Fruit fly (Drosophila melanogaster) whole organism, wandering third instar larva: ENCODE data around the gene RNF220.

Experiments
- CG32264 ChIP-seq: fragments of 200-800 bp; sonication (Bioruptor generic); optimal IDR thresholded peaks from 2 replicates; lab custom pipeline; 2016; ENCODE audit warnings: missing biosample characterization, missing genetic modification characterization
- CG9705 ChIP-seq: fragments of 200-800 bp; sonication (Bioruptor generic); optimal IDR thresholded peaks from 2 replicates; lab custom pipeline; 2018; ENCODE audit warnings: missing biosample characterization, mild to moderate bottlenecking, missing genetic modification characterization
- CrebA ChIP-seq: fragments of 200-800 bp; sonication (Bioruptor generic); optimal IDR thresholded peaks from 2 replicates; lab custom pipeline; 2016; ENCODE audit warnings: missing biosample characterization, mild to moderate bottlenecking, missing genetic modification characterization, borderline replicate concordance
- Dif ChIP-seq: fragments of 200-275, 200-300 bp; sonication (Bioruptor generic); optimal IDR thresholded peaks from 2 replicates; lab custom pipeline; 2018; ENCODE audit warnings: missing biosample characterization, missing genetic modification characterization; ENCODE audit not compliant: partially characterized antibody
- GATAd ChIP-seq: sonication (Bioruptor generic); optimal IDR thresholded peaks from 2 replicates; lab custom pipeline; 2016; ENCODE audit warnings: missing biosample characterization, missing genetic modification characterization
- HLH106 ChIP-seq: fragments of 200-800 bp; optimal IDR thresholded peaks from 3 replicates; lab custom pipeline; 2019; ENCODE audit warnings: missing biosample characterization, mild to moderate bottlenecking, missing genetic modification characterization, moderate library complexity
- Hnf4 ChIP-seq: fragments of 200-800 bp; sonication (Bioruptor generic); optimal IDR thresholded peaks from 2 replicates; lab custom pipeline; 2016; ENCODE audit warnings: missing biosample characterization, mild to moderate bottlenecking, missing genetic modification characterization
- Hr78 ChIP-seq: fragments of >200 bp; optimal IDR thresholded peaks from 2 replicates; lab custom pipeline; 2017; ENCODE audit warnings: missing biosample characterization, missing genetic modification characterization
- Hr83 ChIP-seq: fragments of 200-300 bp; sonication (Bioruptor generic); optimal IDR thresholded peaks from 2 replicates; lab custom pipeline; 2016; ENCODE audit warnings: missing biosample characterization, mild to moderate bottlenecking, missing genetic modification characterization, moderate library complexity; ENCODE audit not compliant: poor library complexity, severe bottlenecking
- Mio ChIP-seq: sonication (Bioruptor generic); optimal IDR thresholded peaks from 2 replicates; lab custom pipeline; 2016; ENCODE audit warnings: missing biosample characterization, missing genetic modification characterization
- Myc ChIP-seq: fragments of >200 bp; optimal IDR thresholded peaks from 2 replicates; lab custom pipeline; 2017
- OdsH ChIP-seq: fragments of 200-800 bp; sonication (Bioruptor generic); optimal IDR thresholded peaks from 2 replicates; lab custom pipeline; 2016; ENCODE audit warnings: missing biosample characterization, mild to moderate bottlenecking, missing genetic modification characterization
- Rel ChIP-seq, 2 experiments: fragments of 200-800 bp; sonication (Bioruptor generic) in 1 of 2; optimal IDR thresholded peaks; 2 replicates in 1 of 2; 3 replicates in 1 of 2; lab custom pipeline; 2016 to 2019; ENCODE audit warnings: mild to moderate bottlenecking in 2 of 2, missing biosample characterization in 2 of 2, missing genetic modification characterization in 2 of 2, moderate library complexity in 1 of 2
- Sp1 ChIP-seq: fragments of 200-800 bp; sonication (Bioruptor generic); optimal IDR thresholded peaks from 3 replicates; lab custom pipeline; 2019; ENCODE audit warnings: missing biosample characterization, mild to moderate bottlenecking, missing genetic modification characterization, moderate library complexity
- br ChIP-seq: fragments of 200-800 bp; sonication (Bioruptor generic); optimal IDR thresholded peaks from 2 replicates; lab custom pipeline; 2016; ENCODE audit warnings: missing biosample characterization, missing genetic modification characterization
- dl ChIP-seq, 2 experiments: fragments of 175-275, 200-275 bp in 1 of 2; fragments of 200-275 bp in 1 of 2; sonication (Bioruptor generic); optimal IDR thresholded peaks; lab custom pipeline; 2018; ENCODE audit warnings: mild to moderate bottlenecking in 2 of 2, missing biosample characterization in 2 of 2, missing genetic modification characterization in 2 of 2, moderate library complexity in 2 of 2; ENCODE audit not compliant: partially characterized antibody in 2 of 2, insufficient read depth in 1 of 2
- dmrt93B ChIP-seq: fragments of 200-800 bp; sonication (Bioruptor generic); optimal IDR thresholded peaks from 2 replicates; lab custom pipeline; 2018; ENCODE audit warnings: missing biosample characterization, mild to moderate bottlenecking, missing genetic modification characterization
- dsf ChIP-seq: sonication (Bioruptor generic); optimal IDR thresholded peaks from 2 replicates; lab custom pipeline; 2016; ENCODE audit warnings: missing biosample characterization, missing genetic modification characterization, borderline replicate concordance
- foxo ChIP-seq, 2 experiments: fragments of 200-800 bp; sonication (Bioruptor generic); optimal IDR thresholded peaks; 2 replicates in 1 of 2; 3 replicates in 1 of 2; lab custom pipeline; 2016 to 2017; ENCODE audit warnings: missing biosample characterization in 2 of 2, missing genetic modification characterization in 2 of 2
- fru ChIP-seq: fragments of 200-800 bp; sonication (Bioruptor generic); optimal IDR thresholded peaks from 3 replicates; lab custom pipeline; 2016; ENCODE audit warnings: missing biosample characterization, mild to moderate bottlenecking, missing genetic modification characterization
- h ChIP-seq: fragments of 200-800 bp; sonication (Bioruptor generic); optimal IDR thresholded peaks from 3 replicates; lab custom pipeline; 2016; ENCODE audit warnings: missing biosample characterization, mild to moderate bottlenecking, missing genetic modification characterization
- jim ChIP-seq: fragments of 175-275, 200-325 bp; sonication (Bioruptor generic); optimal IDR thresholded peaks from 2 replicates; lab custom pipeline; 2016; ENCODE audit warnings: missing biosample characterization, mild to moderate bottlenecking, missing genetic modification characterization
- lola ChIP-seq: fragments of >200 bp; optimal IDR thresholded peaks from 2 replicates; lab custom pipeline; 2017; ENCODE audit warnings: missing biosample characterization, missing genetic modification characterization
- pan ChIP-seq: fragments of >200 bp; optimal IDR thresholded peaks from 2 replicates; lab custom pipeline; 2017
- rgr ChIP-seq: fragments of 200-800 bp; sonication (Bioruptor generic); optimal IDR thresholded peaks from 3 replicates; lab custom pipeline; 2016; ENCODE audit warnings: missing biosample characterization, mild to moderate bottlenecking, missing genetic modification characterization
- sage ChIP-seq: fragments of 200-800 bp; sonication (Bioruptor generic); optimal IDR thresholded peaks from 2 replicates; lab custom pipeline; 2016; ENCODE audit warnings: missing biosample characterization, mild to moderate bottlenecking, missing genetic modification characterization
- tai ChIP-seq: sonication (Bioruptor generic); optimal IDR thresholded peaks from 2 replicates; lab custom pipeline; 2016; ENCODE audit warnings: missing biosample characterization, missing genetic modification characterization

RNF220 gene

dm6 chr3R:22750039-22750438, 23.8 kb upstream of the RNF220 start:
- TF ChIP-seq foxo (GFP tag; optimal IDR thresholded peaks at IDR 0.05; lab: Kevin White, UChicago) (no peak), Mio (GFP tag; lab: Kevin White, UChicago) (no peak)

dm6 chr3R:22748956-22749355, 22.7 kb upstream of the RNF220 start, which contains the start of gene CG31139:
Gene CG31139 (minus strand): TSS chr3R:22749056.
- TF ChIP-seq Sp1 = no peak
- TF ChIP-seq lola (GFP tag; lab: Kevin White, UChicago) = no peak

DNA sequence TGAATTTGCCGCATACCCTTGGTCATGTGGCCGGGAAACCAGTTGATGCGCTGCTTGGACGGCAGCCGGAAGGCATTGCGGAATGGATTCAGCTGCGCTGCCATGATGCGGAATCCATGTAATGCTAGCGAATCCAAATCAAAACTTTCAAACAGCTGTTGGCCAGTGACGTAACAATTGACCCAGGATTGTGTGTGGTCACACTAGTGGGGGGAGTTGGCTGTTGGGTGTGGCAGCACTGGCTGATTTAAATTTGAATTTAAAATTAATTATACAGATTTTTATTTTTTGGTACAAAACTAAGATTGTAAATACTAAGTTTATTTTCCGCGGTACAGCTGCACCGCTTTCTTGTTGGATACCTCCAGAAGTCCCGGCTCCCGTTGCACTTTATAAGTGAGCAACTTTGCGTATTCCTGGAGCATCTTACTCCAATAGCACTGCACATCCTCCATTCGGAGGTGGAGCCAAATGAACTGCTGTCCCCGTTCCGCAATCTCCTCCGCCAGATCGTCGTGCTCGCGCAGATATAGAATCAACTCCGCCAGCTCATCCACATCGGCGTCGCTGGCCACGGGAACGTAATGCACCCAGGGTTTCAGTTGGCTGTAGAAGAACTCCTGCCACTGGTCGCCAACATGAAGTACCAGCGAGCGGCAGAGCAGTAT, 21.3 kb upstream of the RNF220 start, which contains the start of gene CG17141:
Gene CG17141, minus strand, starts transcription at position 177 of the 668 bp plus-strand sequence.
- TF ChIP-seq dmrt93B = no peak
- peak; percentile 26 for TF ChIP-seq Dif (GFP tag; lab: Kevin White, UChicago)
- no peak for TF ChIP-seq Sp1
- no peak for TF ChIP-seq br (GFP tag; lab: Kevin White, UChicago)
- TF ChIP-seq Hr83 = peak; percentile 35
- no peak for TF ChIP-seq h

DNA sequence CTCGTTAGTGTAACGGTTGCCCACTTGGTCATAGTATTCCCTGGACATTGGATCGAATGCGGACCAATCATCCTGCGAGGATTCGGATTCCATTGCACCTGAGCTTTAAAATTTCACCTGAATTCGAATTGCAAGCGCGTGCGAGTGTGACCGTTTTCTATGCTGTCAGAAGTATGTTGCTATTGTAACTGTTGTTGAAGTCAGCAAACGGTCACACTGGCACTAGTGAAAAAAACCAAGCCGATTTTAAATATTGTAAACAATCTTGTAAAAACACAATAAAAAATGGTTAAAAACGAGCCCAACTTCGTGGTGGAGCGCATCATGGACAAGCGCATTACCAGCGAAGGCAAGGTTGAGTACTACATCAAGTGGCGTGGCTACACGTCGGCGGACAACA, 19.2 kb upstream of the RNF220 start, which contains the start of the genes vret and HP1c:
Gene vret, minus strand, starts transcription at position 150 of the 400 bp plus-strand sequence.
Gene HP1c, plus strand, starts transcription at position 189 of the 400 bp plus-strand sequence.
- TF ChIP-seq dmrt93B = no peak
- TF ChIP-seq Rel (GFP tag; optimal IDR thresholded peaks at IDR 0.05; lab: Kevin White, UChicago) = no peak
- TF ChIP-seq Rel (tag; optimal IDR thresholded peaks at IDR 0.05; lab: Kevin White, UChicago) = peak; percentile 37
- TF ChIP-seq, all 38 proteins: peak for 1

DNA sequence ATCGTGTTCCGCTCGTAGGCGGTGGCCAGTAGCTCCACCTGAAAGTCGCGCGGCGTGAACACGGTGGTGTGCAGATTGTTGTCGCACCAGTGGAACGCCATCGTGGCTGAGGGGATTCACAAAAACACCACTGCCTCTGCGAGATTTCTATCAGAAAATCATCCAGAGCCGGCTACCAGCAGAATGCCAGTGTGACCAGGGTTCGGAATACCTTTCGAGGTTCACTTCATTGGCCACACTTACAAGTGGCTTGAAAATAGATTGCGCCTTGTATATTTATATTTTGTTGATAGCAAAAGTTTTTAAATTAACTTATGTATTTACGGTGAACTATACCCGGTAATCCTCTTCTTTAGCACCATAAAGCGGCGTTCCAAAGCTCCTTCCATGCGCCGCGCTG, 14.7 kb upstream of the RNF220 start, which contains the start of the genes Dcr-1 and CG6985:
Gene Dcr-1, minus strand, starts transcription at position 162 of the 400 bp plus-strand sequence.
Gene CG6985, plus strand, starts transcription at position 221 of the 400 bp plus-strand sequence.
- TF ChIP-seq Rel (GFP tag; optimal IDR thresholded peaks at IDR 0.05; lab: Kevin White, UChicago) (no peak), Rel (tag; optimal IDR thresholded peaks at IDR 0.05; lab: Kevin White, UChicago) (peak; percentile 91), br (GFP tag; lab: Kevin White, UChicago) (no peak)

DNA sequence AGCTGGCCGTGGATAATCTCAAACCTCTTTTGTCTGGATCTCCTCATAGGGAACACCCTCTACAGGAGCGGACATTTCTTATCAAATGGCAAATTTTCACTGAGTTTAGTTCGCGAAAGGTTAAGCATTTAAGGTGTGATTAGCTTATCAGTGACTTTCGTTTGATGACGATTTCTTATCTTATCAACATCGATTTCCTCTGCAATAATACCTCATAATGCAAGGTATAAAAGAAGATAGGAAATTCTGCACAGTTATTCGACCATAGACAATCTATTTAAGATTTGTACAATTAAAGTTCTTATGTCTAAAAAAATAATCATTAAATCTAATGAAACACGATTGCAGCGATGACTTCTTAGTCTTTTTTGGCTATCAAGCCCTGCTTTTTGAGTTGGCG, 7.5 kb upstream of the RNF220 start, which contains the start of gene Takl2:
Gene Takl2, minus strand, starts transcription at position 101 of the 400 bp plus-strand sequence.
- TF ChIP-seq foxo (GFP tag; optimal IDR thresholded peaks at IDR 0.05; lab: Kevin White, UChicago) = no peak
- TF ChIP-seq rgr = no peak
- TF ChIP-seq fru (GFP tag; lab: Kevin White, UChicago) = no peak
- TF ChIP-seq Mio (GFP tag; lab: Kevin White, UChicago) = no peak

DNA sequence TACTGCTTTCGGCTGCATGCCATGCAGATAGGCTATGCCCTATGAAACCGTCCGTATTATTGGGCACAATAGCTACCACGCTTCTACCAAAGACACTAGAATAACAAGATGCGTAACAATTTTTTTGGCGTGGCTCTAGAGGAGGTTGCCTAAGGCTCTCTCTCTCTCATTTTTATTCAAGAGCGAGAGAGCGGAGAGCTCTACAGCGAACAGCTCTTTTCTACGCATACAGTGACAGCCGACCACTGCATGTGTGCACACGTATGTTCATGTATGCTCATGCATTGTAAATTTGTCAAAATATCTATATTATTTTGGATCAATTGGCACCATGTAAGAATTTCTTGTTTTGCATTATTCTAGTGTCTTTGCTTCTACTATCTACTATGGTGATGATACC, 6.8 kb upstream of the RNF220 start:
- TF ChIP-seq HLH106 (tag; lab: Kevin White, UChicago) (no peak), CG32264 (GFP tag; lab: Kevin White, UChicago) (no peak), CrebA (GFP tag; lab: Kevin White, UChicago) (no peak), Myc (lab: Kevin White, UChicago) (no peak), dl (GFP tag; optimal IDR thresholded peaks at IDR 0.05; lab: Kevin White, UChicago; ENCODE audit: insufficient read depth in 1 of 2, partially characterized antibody in 2 of 2) (no peak), dsf (GFP tag; lab: Kevin White, UChicago) (no peak), Sp1 (no peak), jim (GFP tag; lab: Kevin White, UChicago) (no peak), tai (GFP tag; lab: Kevin White, UChicago) (no peak), Hr78 (GFP tag; lab: Kevin White, UChicago) (no peak), pan (lab: Kevin White, UChicago) (no peak), GATAd (no peak), sage (GFP tag; lab: Kevin White, UChicago) (no peak)

- TF ChIP-seq dl (GFP tag; optimal IDR thresholded peaks at IDR 0.05; lab: Kevin White, UChicago; ENCODE audit: insufficient read depth in 1 of 2, partially characterized antibody in 2 of 2) (no peak), CG9705 (GFP tag; lab: Kevin White, UChicago) (no peak), Hnf4 (no peak), foxo (GFP tag; optimal IDR thresholded peaks at IDR 0.05; lab: Kevin White, UChicago) (peak in 1 of 2 experiments; percentile 39), rgr (no peak), CG32264 (GFP tag; lab: Kevin White, UChicago) (peak; percentile 24), Hr83 (no peak), lola (GFP tag; lab: Kevin White, UChicago) (no peak), Sp1 (no peak), OdsH (GFP tag; lab: Kevin White, UChicago) (peak; percentile 45)
Measured at dm6 chr3R:22727857-22728256, 1.6 kb upstream of the RNF220 start.
